Worm (Caenorhabditis elegans) whole organism, midembryonic: Measurements from ENCODE around the gene T19B10.2.

Source experiments
- cog-1 ChIP-seq: sonication (generic microtip); optimal IDR thresholded peaks from 2 replicates; lab custom pipeline; 2016; ENCODE audit warnings: missing genetic modification characterization, missing compliant biosample characterization
- flt-1 ChIP-seq: fragments of 200-800 bp; sonication (Bioruptor generic); IDR thresholded peaks from 2 replicates; pipeline ENCODE4 v1.3.6; 2022; ENCODE audit warnings: missing genetic modification characterization, missing compliant biosample characterization
- med-1 ChIP-seq: sonication (generic microtip); optimal IDR thresholded peaks from 2 replicates; lab custom pipeline; 2017; ENCODE audit warnings: missing genetic modification characterization, mild to moderate bottlenecking, missing compliant biosample characterization, antibody characterized with exemption, missing genetic modification reagents; ENCODE audit not compliant: insufficient read depth
- ref-1 ChIP-seq: fragments of 200-800 bp; sonication (Bioruptor generic); conservative IDR thresholded peaks from 2 replicates; pipeline ENCODE4 v1.3.6; 2022; ENCODE audit warnings: missing genetic modification reagents, missing genetic modification characterization, missing compliant biosample characterization
- tab-1 ChIP-seq: fragments of 200-800 bp; sonication (Bioruptor generic); IDR thresholded peaks from 2 replicates; pipeline ENCODE4 v1.3.6; 2022; ENCODE audit warnings: missing genetic modification characterization, missing compliant biosample characterization
- ztf-23 ChIP-seq: fragments of 200-800 bp; sonication (Bioruptor generic); IDR thresholded peaks from 2 replicates; pipeline ENCODE4 v1.3.6; 2022; ENCODE audit warnings: missing genetic modification reagents, missing genetic modification characterization, missing compliant biosample characterization

- no peak for TF ChIP-seq cog-1 (tag; lab: Kevin White, UChicago)
- no peak for TF ChIP-seq tab-1
- TF ChIP-seq ztf-23: no peak
- TF ChIP-seq flt-1: no peak
- TF ChIP-seq med-1: no peak
- TF ChIP-seq ref-1: no peak
These were observed 30.7 kb downstream of the T19B10.2 start for ce11 chrV:11251798-11252197.
